Worm (Caenorhabditis elegans): ENCODE measurements around the gene C50H11.8.

ce11 chrV:3065928-3066327 is 11.6 kb downstream of the C50H11.8 start, which contains the start of gene srh-185:
- no peak for TF ChIP-seq B0310.2 (tag; optimal IDR thresholded peaks at IDR 0.05)
- TF ChIP-seq pes-1 (GFP tag; IDR thresholded peaks at IDR 0.05) = no peak
- TF ChIP-seq hmg-4 (GFP tag; optimal IDR thresholded peaks at IDR 0.05) = no peak
- TF ChIP-seq flt-1 (GFP tag; IDR thresholded peaks at IDR 0.05) = no peak
